Worm (Caenorhabditis elegans) whole organism, L4/young adult: ENCODE measurements around the gene best-24.

Experiments
- W03F9.2 ChIP-seq: fragments of 150-350 bp; optimal IDR thresholded peaks from 2 replicates; lab custom pipeline; 2014; ENCODE audit warnings: missing biosample characterization, missing genetic modification characterization
- dao-5 ChIP-seq: sonication (generic microtip); optimal IDR thresholded peaks from 2 replicates; lab custom pipeline; 2016; ENCODE audit warnings: missing genotype, missing genetic modification characterization, moderate library complexity, missing compliant biosample characterization
- him-1 ChIP-seq: sonication (generic microtip); optimal IDR thresholded peaks from 2 replicates; lab custom pipeline; 2016; ENCODE audit warnings: missing genotype, missing genetic modification reagents, missing genetic modification characterization, missing compliant biosample characterization

DNA sequence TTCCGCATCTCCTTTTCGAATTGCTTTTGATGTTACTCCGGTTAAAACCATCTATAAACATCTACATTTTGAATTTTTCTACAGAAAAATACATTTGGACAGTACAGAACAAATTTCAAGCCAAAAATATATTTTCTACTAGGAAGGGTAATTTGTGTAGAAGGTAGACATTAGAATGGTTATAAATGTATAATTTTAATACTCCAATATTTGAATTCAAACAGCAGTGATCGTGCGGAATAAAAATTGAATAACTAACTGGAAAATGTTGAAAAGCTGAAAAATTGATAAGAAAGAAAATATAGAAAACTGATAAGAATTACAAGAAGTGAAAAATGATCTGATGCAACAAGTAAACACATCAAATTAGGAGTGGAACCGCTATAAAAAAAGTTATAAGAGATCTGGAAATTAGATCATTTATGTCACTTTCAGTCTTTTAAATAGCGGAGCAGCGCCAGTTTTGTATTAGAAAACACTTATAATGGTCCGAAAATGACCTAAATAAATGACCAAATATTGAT is 46.2 kb downstream of the best-24 start, which contains the start of gene gsto-1:
- TF ChIP-seq W03F9.2: no peak
- TF ChIP-seq dao-5 (tag; lab: Kevin White, UChicago): no peak
- TF ChIP-seq him-1 (tag; lab: Kevin White, UChicago): no peak
